Worm (Caenorhabditis elegans) whole organism, dauer: Measurements from ENCODE around the gene col-78.

Experiments used
- unc-62 ChIP-seq: sonication (generic microtip); optimal IDR thresholded peaks from 2 replicates; lab custom pipeline; 2017; ENCODE audit warnings: missing biosample characterization, missing genetic modification reagents, missing genetic modification characterization

Gene col-78

ce11 chrII:9190513-9191099 is 38.3 kb downstream of the col-78 start:
- TF ChIP-seq unc-62, result no peak

ce11 chrII:9194195-9194594 is 41.9 kb downstream of the col-78 start, which contains the start of gene twk-4:
TSS of gene twk-4 (minus strand) at chrII:9194295.
- TF ChIP-seq unc-62, result no peak

ce11 chrII:9196325-9196724 is 44.0 kb downstream of the col-78 start:
- no peak for TF ChIP-seq unc-62

- no peak for TF ChIP-seq unc-62
Observed at ce11 chrII:9197212-9197611, 44.9 kb downstream of the col-78 start, which contains the start of gene let-23. TSS of gene let-23 (plus strand) at chrII:9197512.
